Worm (Caenorhabditis elegans) whole organism, young adult: Measurements from ENCODE around the gene nduf-9.

Source experiments
- C06A6.2 ChIP-seq: fragments of 200-800 bp; sonication (Bioruptor generic); conservative IDR thresholded peaks from 2 replicates; pipeline ENCODE4 v1.3.6; 2022; ENCODE audit warnings: missing genetic modification characterization, missing compliant biosample characterization
- C17E4.6 ChIP-seq: fragments of 200-800 bp; sonication (Bioruptor generic); IDR thresholded peaks from 2 replicates; pipeline ENCODE4 v1.3.6; 2022; ENCODE audit warnings: missing genetic modification reagents, missing genetic modification characterization, missing compliant biosample characterization
- F22D6.2 ChIP-seq: sonication (generic microtip); optimal IDR thresholded peaks from 2 replicates; lab custom pipeline; 2016; ENCODE audit warnings: mild to moderate bottlenecking, missing genetic modification characterization, missing compliant biosample characterization
- F33H1.4 ChIP-seq: fragments of 200-800 bp; sonication (Bioruptor generic); IDR thresholded peaks from 2 replicates; pipeline ENCODE4 v1.3.6; 2022; ENCODE audit warnings: missing genetic modification reagents, missing genetic modification characterization, missing compliant biosample characterization
- F52B5.7 ChIP-seq: sonication (generic microtip); optimal IDR thresholded peaks from 2 replicates; lab custom pipeline; 2016; ENCODE audit warnings: mild to moderate bottlenecking, missing genetic modification characterization, missing compliant biosample characterization
- F55B11.4 ChIP-seq: sonication (generic microtip); optimal IDR thresholded peaks from 2 replicates; lab custom pipeline; 2016; ENCODE audit warnings: missing compliant biosample characterization, missing genetic modification characterization, borderline replicate concordance; ENCODE audit not compliant: insufficient read depth
- F57A8.1 ChIP-seq: fragments of 200-800 bp; sonication (Bioruptor generic); optimal IDR thresholded peaks from 2 replicates; lab custom pipeline; 2018; ENCODE audit warnings: mild to moderate bottlenecking, missing genetic modification characterization, moderate library complexity, missing compliant biosample characterization
- F57C9.4 ChIP-seq: sonication (generic microtip); optimal IDR thresholded peaks from 2 replicates; lab custom pipeline; 2017; ENCODE audit warnings: mild to moderate bottlenecking, missing genetic modification characterization, missing compliant biosample characterization
- K12H6.12 ChIP-seq: fragments of 200-800 bp; sonication (Bioruptor generic); optimal IDR thresholded peaks from 2 replicates; lab custom pipeline; 2018; ENCODE audit warnings: mild to moderate bottlenecking, missing genetic modification characterization, missing compliant biosample characterization
- Y67H2A.10 ChIP-seq: fragments of 200-800 bp; sonication (Bioruptor generic); conservative IDR thresholded peaks from 2 replicates; pipeline ENCODE4 v1.3.6; 2022; ENCODE audit warnings: missing genetic modification reagents, missing genetic modification characterization, missing compliant biosample characterization
- Y79H2A.3 ChIP-seq: fragments of 200-800 bp; sonication (Bioruptor generic); conservative IDR thresholded peaks from 2 replicates; pipeline ENCODE4 v1.3.6; 2022; ENCODE audit warnings: missing genetic modification reagents, missing genetic modification characterization, missing compliant biosample characterization
- aptf-3 ChIP-seq: fragments of 200-800 bp; sonication (Bioruptor generic); IDR thresholded peaks from 2 replicates; pipeline ENCODE4 v1.3.6; 2022; ENCODE audit warnings: missing genetic modification characterization, missing compliant biosample characterization
- atf-7 ChIP-seq: sonication (generic microtip); optimal IDR thresholded peaks from 2 replicates; lab custom pipeline; 2017; ENCODE audit warnings: mild to moderate bottlenecking, missing genetic modification characterization, missing compliant biosample characterization
- attf-3 ChIP-seq: fragments of 200-800 bp; sonication (Bioruptor generic); conservative IDR thresholded peaks from 2 replicates; pipeline ENCODE4 v1.3.6; 2022; ENCODE audit warnings: missing genetic modification reagents, missing genetic modification characterization, missing compliant biosample characterization
- attf-6 ChIP-seq: fragments of 200-800 bp; sonication (Bioruptor generic); IDR thresholded peaks from 2 replicates; pipeline ENCODE4 v1.3.6; 2022; ENCODE audit warnings: missing genetic modification reagents, missing genetic modification characterization, missing compliant biosample characterization
- cebp-1 ChIP-seq, 2 experiments: fragments of 200-800 bp in 1 of 2; sonication (Bioruptor generic) in 1 of 2; sonication (generic microtip) in 1 of 2; IDR thresholded peaks in 1 of 2; optimal IDR thresholded peaks in 1 of 2; 2 replicates each; pipeline versions ENCODE4 v1.3.6 to Lab custom; 2017 to 2022; ENCODE audit warnings: missing compliant biosample characterization in 2 of 2, missing genetic modification characterization in 2 of 2, mild to moderate bottlenecking in 1 of 2, missing genetic modification reagents in 1 of 2, moderate library complexity in 1 of 2
- ceh-27 ChIP-seq: fragments of 200-800 bp; sonication (Bioruptor generic); optimal IDR thresholded peaks from 2 replicates; lab custom pipeline; 2018; ENCODE audit warnings: mild to moderate bottlenecking, missing genetic modification characterization, moderate library complexity, missing compliant biosample characterization
- ceh-79 ChIP-seq: sonication (generic microtip); optimal IDR thresholded peaks from 2 replicates; lab custom pipeline; 2017; ENCODE audit warnings: mild to moderate bottlenecking, missing genetic modification characterization, missing compliant biosample characterization
- ceh-91 ChIP-seq: fragments of 200-800 bp; sonication (Bioruptor generic); IDR thresholded peaks from 2 replicates; pipeline ENCODE4 v1.3.6; 2022; ENCODE audit warnings: missing genetic modification reagents, missing genetic modification characterization, missing compliant biosample characterization
- chd-7 ChIP-seq: sonication (generic microtip); optimal IDR thresholded peaks from 2 replicates; lab custom pipeline; 2016; ENCODE audit warnings: mild to moderate bottlenecking, missing genetic modification characterization, moderate library complexity, missing compliant biosample characterization
- die-1 ChIP-seq: sonication (generic microtip); optimal IDR thresholded peaks from 2 replicates; lab custom pipeline; 2016; ENCODE audit warnings: missing genotype, mild to moderate bottlenecking, missing genetic modification characterization, missing compliant biosample characterization
- dox-1 ChIP-seq: fragments of 200-800 bp; sonication (Bioruptor generic); IDR thresholded peaks from 2 replicates; pipeline ENCODE4 v1.3.6; 2022; ENCODE audit warnings: missing genetic modification reagents, missing genetic modification characterization, missing compliant biosample characterization
- egl-44 ChIP-seq: fragments of 200-800 bp; sonication (Bioruptor generic); IDR thresholded peaks from 2 replicates; pipeline ENCODE4 v1.3.6; 2022; ENCODE audit warnings: missing genetic modification reagents, missing genetic modification characterization, missing compliant biosample characterization
- ekl-4 ChIP-seq: fragments of 200-800 bp; sonication (Bioruptor generic); IDR thresholded peaks from 2 replicates; pipeline ENCODE4 v1.3.6; 2022; ENCODE audit warnings: missing genetic modification reagents, missing genetic modification characterization, missing compliant biosample characterization
- fkh-3 ChIP-seq: sonication (generic microtip); optimal IDR thresholded peaks from 2 replicates; lab custom pipeline; 2016; ENCODE audit warnings: mild to moderate bottlenecking, missing genetic modification characterization, missing compliant biosample characterization
- hlh-12 ChIP-seq: sonication (generic microtip); optimal IDR thresholded peaks from 2 replicates; lab custom pipeline; 2016; ENCODE audit warnings: missing genetic modification characterization, missing compliant biosample characterization
- lag-1 ChIP-seq: fragments of 200-800 bp; sonication (Bioruptor generic); IDR thresholded peaks from 2 replicates; pipeline ENCODE4 v1.3.6; 2022; ENCODE audit warnings: missing genetic modification reagents, missing genetic modification characterization, missing compliant biosample characterization
- lin-40 ChIP-seq: sonication (generic microtip); optimal IDR thresholded peaks from 2 replicates; lab custom pipeline; 2016; ENCODE audit warnings: missing genetic modification characterization, mild to moderate bottlenecking, missing compliant biosample characterization, missing genotype, missing genetic modification reagents
- madf-3 ChIP-seq: fragments of 200-800 bp; sonication (Bioruptor generic); IDR thresholded peaks from 2 replicates; pipeline ENCODE4 v1.3.6; 2022; ENCODE audit warnings: missing genetic modification reagents, missing genetic modification characterization, missing compliant biosample characterization
- mel-28 ChIP-seq: sonication (generic microtip); optimal IDR thresholded peaks from 2 replicates; lab custom pipeline; 2016; ENCODE audit warnings: borderline replicate concordance, mild to moderate bottlenecking, missing genetic modification characterization, missing compliant biosample characterization
- mes-4 ChIP-seq: sonication (generic microtip); optimal IDR thresholded peaks from 2 replicates; lab custom pipeline; 2016; ENCODE audit warnings: missing genotype, missing genetic modification characterization, missing compliant biosample characterization
- mxl-1 ChIP-seq: sonication (generic microtip); optimal IDR thresholded peaks from 2 replicates; lab custom pipeline; 2016; ENCODE audit warnings: missing genetic modification characterization, missing compliant biosample characterization
- nfya-1 ChIP-seq: sonication (generic microtip); optimal IDR thresholded peaks from 2 replicates; lab custom pipeline; 2017; ENCODE audit warnings: antibody characterized with exemption, missing compliant biosample characterization, missing genetic modification characterization, borderline replicate concordance; ENCODE audit not compliant: insufficient read depth
- nfya-2 ChIP-seq: fragments of 200-800 bp; sonication (Bioruptor generic); IDR thresholded peaks from 2 replicates; pipeline ENCODE4 v1.3.6; 2022; ENCODE audit warnings: missing genetic modification reagents, missing genetic modification characterization, missing compliant biosample characterization
- nhr-27 ChIP-seq: fragments of 200-800 bp; sonication (Bioruptor generic); optimal IDR thresholded peaks from 2 replicates; lab custom pipeline; 2018; ENCODE audit warnings: mild to moderate bottlenecking, missing genetic modification characterization, moderate library complexity, missing compliant biosample characterization
- pbrm-1 ChIP-seq: fragments of 200-800 bp; sonication (Bioruptor generic); IDR thresholded peaks from 2 replicates; pipeline ENCODE4 v1.3.6; 2022; ENCODE audit warnings: missing genetic modification reagents, missing genetic modification characterization, missing compliant biosample characterization
- rcor-1 ChIP-seq: fragments of 200-800 bp; sonication (Bioruptor generic); IDR thresholded peaks from 2 replicates; pipeline ENCODE4 v1.3.6; 2022; ENCODE audit warnings: missing genetic modification reagents, missing genetic modification characterization, missing compliant biosample characterization
- rec-8 ChIP-seq, 2 experiments: sonication (generic microtip); optimal IDR thresholded peaks; 2 replicates each; lab custom pipeline; 2016; ENCODE audit warnings: mild to moderate bottlenecking in 2 of 2, missing genetic modification characterization in 2 of 2, missing genetic modification reagents in 2 of 2, missing genotype in 2 of 2, missing biosample characterization in 1 of 2, missing compliant biosample characterization in 1 of 2, moderate library complexity in 1 of 2
- repo-1 ChIP-seq: sonication (generic microtip); optimal IDR thresholded peaks from 2 replicates; lab custom pipeline; 2017; ENCODE audit warnings: mild to moderate bottlenecking, missing genetic modification characterization, missing compliant biosample characterization
- rpc-1 ChIP-seq, 2 experiments: fragments of 150-350 bp in 1 of 2; sonication (generic microtip) in 1 of 2; optimal IDR thresholded peaks; 2 replicates each; lab custom pipeline; 2014 to 2018; ENCODE audit warnings: missing biosample characterization in 1 of 2, missing genetic modification characterization in 1 of 2, missing genetic modification reagents in 1 of 2, missing genotype in 1 of 2
- sdz-38 ChIP-seq: sonication (generic microtip); optimal IDR thresholded peaks from 2 replicates; lab custom pipeline; 2016; ENCODE audit warnings: missing genotype, missing genetic modification characterization, missing compliant biosample characterization
- snpc-3.4 ChIP-seq: sonication (generic microtip); optimal IDR thresholded peaks from 2 replicates; lab custom pipeline; 2017; ENCODE audit warnings: missing genetic modification characterization, mild to moderate bottlenecking, missing compliant biosample characterization, antibody characterized with exemption, moderate library complexity, missing genotype, missing genetic modification reagents
- snpc-4 ChIP-seq, 5 experiments: fragments of 150-350 bp in 1 of 5; sonication (generic microtip) in 4 of 5; optimal IDR thresholded peaks; 2 replicates each; lab custom pipeline; 2014 to 2018; ENCODE audit warnings: missing genetic modification characterization in 5 of 5, missing biosample characterization in 3 of 5, antibody characterized with exemption in 2 of 5, mild to moderate bottlenecking in 2 of 5, missing compliant biosample characterization in 2 of 5, missing genotype in 2 of 5, moderate library complexity in 2 of 5, missing genetic modification reagents in 1 of 5
- zfh-2 ChIP-seq: fragments of 200-800 bp; sonication (Bioruptor generic); conservative IDR thresholded peaks from 2 replicates; pipeline ENCODE4 v1.3.6; 2022; ENCODE audit warnings: missing genetic modification reagents, missing genetic modification characterization, missing compliant biosample characterization
- ztf-28 ChIP-seq: fragments of 200-800 bp; sonication (Bioruptor generic); IDR thresholded peaks from 2 replicates; pipeline ENCODE4 v1.3.6; 2022; ENCODE audit warnings: missing genetic modification reagents, missing genetic modification characterization, missing compliant biosample characterization
- ztf-3 ChIP-seq: fragments of 200-800 bp; sonication (Bioruptor generic); optimal IDR thresholded peaks from 2 replicates; lab custom pipeline; 2018; ENCODE audit warnings: mild to moderate bottlenecking, missing genetic modification characterization, missing compliant biosample characterization

nduf-9 gene

DNA sequence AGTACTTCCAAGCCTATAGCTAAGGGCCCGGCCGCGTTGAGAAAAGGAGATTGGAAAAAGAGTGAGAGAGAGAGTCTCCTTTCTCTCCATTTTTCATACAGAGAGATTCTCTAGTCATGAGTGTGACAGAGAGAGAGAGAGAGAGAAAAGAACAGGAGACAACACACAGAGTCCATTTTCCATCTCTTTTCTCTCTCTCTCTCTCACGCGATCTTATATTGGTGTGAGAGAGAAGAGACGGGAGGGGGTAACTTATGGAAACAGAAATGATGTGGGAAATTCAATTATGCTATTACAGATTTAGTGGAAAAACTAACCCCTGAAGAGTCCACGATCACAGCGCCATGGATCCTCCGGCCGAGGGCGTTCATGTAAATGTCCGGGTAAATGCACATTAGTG is 24.8 kb upstream of the nduf-9 start (continued):
- TF ChIP-seq cebp-1 (GFP tag; IDR thresholded peaks at IDR 0.05; lab: Robert Waterston, UW) (no peak), cebp-1 (tag; optimal IDR thresholded peaks at IDR 0.05; lab: Kevin White, UChicago) (peak; percentile 13)

DNA sequence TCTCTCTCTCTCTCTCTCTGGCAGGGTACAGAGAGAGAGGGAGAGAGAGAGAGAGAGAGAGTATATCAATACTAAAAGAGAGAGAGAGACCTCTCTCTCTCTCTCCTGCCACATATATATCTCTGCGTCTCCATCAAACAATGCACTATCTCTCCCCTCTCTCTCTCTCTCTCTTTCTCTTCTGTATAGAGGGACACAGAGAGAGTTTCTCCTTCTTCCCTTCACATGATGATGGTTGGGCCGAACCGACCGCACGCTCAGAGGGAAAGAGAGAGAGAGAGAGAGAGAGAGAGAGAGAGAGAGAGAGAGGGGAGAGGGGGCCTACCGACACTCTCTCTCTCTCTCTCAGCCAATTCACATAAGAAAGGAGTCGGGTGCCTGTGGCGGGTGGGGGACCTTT is 23.3 kb upstream of the nduf-9 start:
- TF ChIP-seq Y79H2A.3 (GFP tag; lab: Robert Waterston, UW) (no peak), attf-6 (GFP tag; lab: Robert Waterston, UW) (no peak), attf-3 (no peak), ceh-79 (tag; lab: Kevin White, UChicago) (no peak), ekl-4 (GFP tag; lab: Robert Waterston, UW) (no peak), repo-1 (tag; lab: Kevin White, UChicago) (peak; percentile 32), mes-4 (tag; lab: Kevin White, UChicago) (no peak), F52B5.7 (tag; lab: Kevin White, UChicago) (no peak), sdz-38 (tag; lab: Kevin White, UChicago) (no peak), rpc-1 (optimal IDR thresholded peaks at IDR 0.05; lab: Kevin White, UChicago) (no peak), rpc-1 (tag; optimal IDR thresholded peaks at IDR 0.05; lab: Kevin White, UChicago) (no peak), F22D6.2 (tag; lab: Kevin White, UChicago) (no peak), nfya-1 (tag; lab: Kevin White, UChicago) (no peak), lag-1 (GFP tag; lab: Robert Waterston, UW) (no peak), atf-7 (tag; lab: Kevin White, UChicago) (peak; percentile 5), aptf-3 (GFP tag; lab: Robert Waterston, UW) (no peak), C06A6.2 (GFP tag; lab: Robert Waterston, UW) (no peak), zfh-2 (GFP tag; lab: Robert Waterston, UW) (peak; percentile 96), ztf-28 (GFP tag; lab: Robert Waterston, UW) (no peak), snpc-3.4 (tag; lab: Kevin White, UChicago) (no peak), nhr-27 (tag; lab: Kevin White, UChicago) (no peak), die-1 (no peak), egl-44 (GFP tag; lab: Robert Waterston, UW) (no peak), mxl-1 (tag; lab: Kevin White, UChicago) (no peak), mel-28 (no peak), F57C9.4 (tag; lab: Kevin White, UChicago) (no peak), F55B11.4 (tag; lab: Kevin White, UChicago) (no peak), chd-7 (tag; lab: Kevin White, UChicago) (peak; percentile 53), F33H1.4 (GFP tag; lab: Robert Waterston, UW) (no peak), K12H6.12 (tag; lab: Kevin White, UChicago) (peak; percentile 46), Y67H2A.10 (no peak), F57A8.1 (GFP tag; lab: Kevin White, UChicago) (no peak), hlh-12 (tag; lab: Kevin White, UChicago) (no peak), rcor-1 (GFP tag; lab: Robert Waterston, UW) (no peak), madf-3 (GFP tag; lab: Robert Waterston, UW) (no peak), fkh-3 (tag; lab: Kevin White, UChicago) (no peak), ceh-91 (GFP tag; lab: Robert Waterston, UW) (no peak), snpc-4 (GFP tag; optimal IDR thresholded peaks at IDR 0.05; lab: Kevin White, UChicago) (no peak), snpc-4 (tag; optimal IDR thresholded peaks at IDR 0.05; lab: Kevin White, UChicago) (no peak), pbrm-1 (GFP tag; lab: Robert Waterston, UW) (no peak), dox-1 (GFP tag; lab: Robert Waterston, UW) (peak; percentile 76), C17E4.6 (GFP tag; lab: Robert Waterston, UW) (no peak), lin-40 (tag; lab: Kevin White, UChicago) (peak; percentile 91), rec-8 (tag; optimal IDR thresholded peaks at IDR 0.05; lab: Kevin White, UChicago) (no peak), ztf-3 (GFP tag; lab: Kevin White, UChicago) (no peak), ceh-27 (peak; percentile 33), nfya-2 (GFP tag; lab: Robert Waterston, UW) (no peak)
